Fruit fly (Drosophila melanogaster) whole organism, prepupa: ENCODE results near the gene Cyp310a1.

Experiments used
- Blimp-1 ChIP-seq: fragments of 200-800 bp; sonication (Bioruptor generic); optimal IDR thresholded peaks from 3 replicates; lab custom pipeline; 2017; ENCODE audit warnings: missing biosample characterization, missing genetic modification characterization, mild to moderate bottlenecking, moderate library complexity, missing genetic modification reagents
- CG10669 ChIP-seq: fragments of 200-800 bp; sonication (Bioruptor generic); optimal IDR thresholded peaks from 3 replicates; lab custom pipeline; 2018; ENCODE audit warnings: missing biosample characterization, mild to moderate bottlenecking, missing genetic modification characterization, moderate library complexity
- CG11762 ChIP-seq: fragments of 200-800 bp; sonication (Bioruptor generic); optimal IDR thresholded peaks from 3 replicates; lab custom pipeline; 2016; ENCODE audit warnings: missing biosample characterization, missing genetic modification characterization; ENCODE audit not compliant: insufficient read depth
- CG11902 ChIP-seq: fragments of 200-800 bp; sonication (Bioruptor generic); optimal IDR thresholded peaks from 3 replicates; lab custom pipeline; 2016; ENCODE audit warnings: missing biosample characterization, missing genetic modification characterization
- CG15336 ChIP-seq: fragments of 200-800 bp; sonication (Bioruptor generic); IDR thresholded peaks from 2 replicates; pipeline ENCODE4 v1.3.6; 2022; ENCODE audit warnings: missing biosample characterization, missing genetic modification characterization
- CG1621 ChIP-seq: fragments of 200-800 bp; sonication (Bioruptor generic); optimal IDR thresholded peaks from 3 replicates; lab custom pipeline; 2018; ENCODE audit warnings: missing biosample characterization, mild to moderate bottlenecking, missing genetic modification characterization
- CG16779 ChIP-seq: fragments of 200-800 bp; sonication (Bioruptor generic); optimal IDR thresholded peaks from 3 replicates; lab custom pipeline; 2017; ENCODE audit warnings: missing biosample characterization, mild to moderate bottlenecking, missing genetic modification characterization
- CG31627 ChIP-seq: fragments of 200-800 bp; sonication (Bioruptor generic); optimal IDR thresholded peaks from 3 replicates; lab custom pipeline; 2016; ENCODE audit warnings: missing biosample characterization, missing genetic modification characterization
- CG34406 ChIP-seq: fragments of 200-800 bp; sonication (Bioruptor generic); optimal IDR thresholded peaks from 3 replicates; lab custom pipeline; 2016; ENCODE audit warnings: missing biosample characterization, missing genetic modification characterization
- CG3919 ChIP-seq: fragments of 200-800 bp; sonication (Bioruptor generic); optimal IDR thresholded peaks from 3 replicates; lab custom pipeline; 2016; ENCODE audit warnings: missing biosample characterization, missing genetic modification characterization
- CG4318 ChIP-seq: fragments of 200-800 bp; sonication (Bioruptor generic); optimal IDR thresholded peaks from 3 replicates; lab custom pipeline; 2017; ENCODE audit warnings: missing biosample characterization, mild to moderate bottlenecking, missing genetic modification characterization
- CG6163 ChIP-seq: fragments of 200-800 bp; sonication (Bioruptor generic); IDR thresholded peaks from 3 replicates; pipeline ENCODE4 v1.3.6; 2022; ENCODE audit warnings: missing biosample characterization, missing genetic modification characterization
- CG6276 ChIP-seq: fragments of 200-800 bp; sonication (Bioruptor generic); optimal IDR thresholded peaks from 2 replicates; lab custom pipeline; 2017; ENCODE audit warnings: missing biosample characterization, mild to moderate bottlenecking, missing genetic modification characterization
- CG6792 ChIP-seq: fragments of 200-800 bp; sonication (Bioruptor generic); optimal IDR thresholded peaks from 3 replicates; lab custom pipeline; 2016; ENCODE audit warnings: missing biosample characterization, missing genetic modification characterization
- CG6808 ChIP-seq: fragments of 200-800 bp; sonication (Bioruptor generic); optimal IDR thresholded peaks from 3 replicates; lab custom pipeline; 2017; ENCODE audit warnings: missing biosample characterization, missing genetic modification characterization, mild to moderate bottlenecking, moderate library complexity, missing genetic modification reagents
- CG7368 ChIP-seq: fragments of 200-800 bp; sonication (Bioruptor generic); optimal IDR thresholded peaks from 3 replicates; lab custom pipeline; 2016; ENCODE audit warnings: missing biosample characterization, missing genetic modification characterization
- CG8119 ChIP-seq: fragments of 200-800 bp; sonication (Bioruptor generic); IDR thresholded peaks from 3 replicates; pipeline ENCODE4 v1.3.6; 2022; ENCODE audit warnings: missing biosample characterization, missing genetic modification characterization
- CG8319 ChIP-seq: fragments of 200-800 bp; sonication (Bioruptor generic); optimal IDR thresholded peaks from 3 replicates; lab custom pipeline; 2016; ENCODE audit warnings: missing biosample characterization, missing genetic modification characterization
- CG8632 ChIP-seq: fragments of 200-800 bp; sonication (Bioruptor generic); optimal IDR thresholded peaks from 3 replicates; lab custom pipeline; 2016; ENCODE audit warnings: missing biosample characterization, missing genetic modification characterization
- CG9139 ChIP-seq: fragments of 200-800 bp; sonication (Bioruptor generic); optimal IDR thresholded peaks from 3 replicates; lab custom pipeline; 2017; ENCODE audit warnings: missing biosample characterization, mild to moderate bottlenecking, missing genetic modification characterization
- Eip75B ChIP-seq: fragments of 200-800 bp; sonication (Bioruptor generic); optimal IDR thresholded peaks from 3 replicates; lab custom pipeline; 2016; ENCODE audit warnings: missing biosample characterization, missing genetic modification characterization
- Eip78C ChIP-seq: fragments of 200-800 bp; sonication (Bioruptor generic); peaks from one replicate; lab custom pipeline; 2016; ENCODE audit warnings: missing biosample characterization, missing genetic modification characterization
- Eip93F ChIP-seq: fragments of 200-800 bp; sonication (Bioruptor generic); optimal IDR thresholded peaks from 2 replicates; lab custom pipeline; 2016; ENCODE audit warnings: missing biosample characterization, mild to moderate bottlenecking, missing genetic modification characterization
- Ets21C ChIP-seq: fragments of 200-800 bp; sonication (Bioruptor generic); optimal IDR thresholded peaks from 3 replicates; lab custom pipeline; 2016; ENCODE audit warnings: missing biosample characterization, missing genetic modification characterization
- Ets96B ChIP-seq: fragments of 200-800 bp; optimal IDR thresholded peaks from 2 replicates; lab custom pipeline; 2019; ENCODE audit warnings: missing biosample characterization, mild to moderate bottlenecking, missing genetic modification characterization, moderate library complexity
- Gug ChIP-seq: fragments of 200-800 bp; sonication (Bioruptor generic); IDR thresholded peaks from 2 replicates; pipeline ENCODE4 v1.3.6; 2022; ENCODE audit warnings: missing biosample characterization, missing genetic modification characterization
- Hr38 ChIP-seq: sonication (Bioruptor generic); optimal IDR thresholded peaks from 2 replicates; lab custom pipeline; 2016; ENCODE audit warnings: missing biosample characterization, missing genetic modification characterization
- Hr39 ChIP-seq: fragments of 200-800 bp; sonication (Bioruptor generic); optimal IDR thresholded peaks from 2 replicates; lab custom pipeline; 2016; ENCODE audit warnings: missing biosample characterization, missing genetic modification characterization
- Hr4 ChIP-seq: fragments of 200-800 bp; sonication (Bioruptor generic); optimal IDR thresholded peaks from 3 replicates; lab custom pipeline; 2016; ENCODE audit warnings: missing biosample characterization, missing genetic modification characterization
- Lpt ChIP-seq: fragments of 200-800 bp; sonication (Bioruptor generic); optimal IDR thresholded peaks from 3 replicates; lab custom pipeline; 2016; ENCODE audit warnings: missing biosample characterization, missing genetic modification characterization
- OdsH ChIP-seq: fragments of 200-800 bp; sonication (Bioruptor generic); optimal IDR thresholded peaks from 3 replicates; lab custom pipeline; 2016; ENCODE audit warnings: missing biosample characterization, missing genetic modification characterization
- Smox ChIP-seq: fragments of 200-800 bp; sonication (Bioruptor generic); optimal IDR thresholded peaks from 3 replicates; lab custom pipeline; 2016; ENCODE audit warnings: missing biosample characterization, missing genetic modification characterization
- Sox15 ChIP-seq: fragments of 200-800 bp; sonication (Bioruptor generic); optimal IDR thresholded peaks from 3 replicates; lab custom pipeline; 2016; ENCODE audit warnings: missing biosample characterization, missing genetic modification characterization
- achi ChIP-seq: fragments of 200-800 bp; sonication (Bioruptor generic); optimal IDR thresholded peaks from 3 replicates; lab custom pipeline; 2016; ENCODE audit warnings: missing biosample characterization, missing genetic modification characterization
- acj6 ChIP-seq: fragments of 200-800 bp; sonication (Bioruptor generic); optimal IDR thresholded peaks from 3 replicates; lab custom pipeline; 2016; ENCODE audit warnings: missing biosample characterization, missing genetic modification characterization
- cyc ChIP-seq: fragments of 200-800 bp; sonication (Bioruptor generic); optimal IDR thresholded peaks from 3 replicates; lab custom pipeline; 2016; ENCODE audit warnings: missing biosample characterization, missing genetic modification characterization
- dsx ChIP-seq: fragments of 200-800 bp; optimal IDR thresholded peaks from 3 replicates; lab custom pipeline; 2019; ENCODE audit warnings: missing biosample characterization, mild to moderate bottlenecking, missing genetic modification characterization, moderate library complexity; ENCODE audit not compliant: poor library complexity, severe bottlenecking
- eg ChIP-seq: fragments of 200-800 bp; sonication (Bioruptor generic); IDR thresholded peaks from 3 replicates; pipeline ENCODE4 v1.3.6; 2022; ENCODE audit warnings: missing biosample characterization, missing genetic modification characterization
- fd59A ChIP-seq: fragments of 200-800 bp; sonication (Bioruptor generic); optimal IDR thresholded peaks from 2 replicates; lab custom pipeline; 2017; ENCODE audit warnings: missing biosample characterization, mild to moderate bottlenecking, missing genetic modification characterization, missing genetic modification reagents
- fd85E ChIP-seq: fragments of 200-800 bp; sonication (Bioruptor generic); optimal IDR thresholded peaks from 3 replicates; lab custom pipeline; 2016; ENCODE audit warnings: missing biosample characterization, missing genetic modification characterization
- fkh ChIP-seq: fragments of 200-800 bp; sonication (Bioruptor generic); optimal IDR thresholded peaks from 3 replicates; lab custom pipeline; 2017; ENCODE audit warnings: missing biosample characterization, mild to moderate bottlenecking, missing genetic modification characterization, moderate library complexity
- lz ChIP-seq: fragments of 200-800 bp; sonication (Bioruptor generic); optimal IDR thresholded peaks from 3 replicates; lab custom pipeline; 2016; ENCODE audit warnings: missing biosample characterization, missing genetic modification characterization
- pdm3 ChIP-seq: fragments of 200-800 bp; sonication (Bioruptor generic); optimal IDR thresholded peaks from 3 replicates; lab custom pipeline; 2016; ENCODE audit warnings: missing biosample characterization, missing genetic modification characterization
- spab ChIP-seq: fragments of 200-800 bp; sonication (Bioruptor generic); optimal IDR thresholded peaks from 2 replicates; lab custom pipeline; 2017; ENCODE audit warnings: missing biosample characterization, mild to moderate bottlenecking, missing genetic modification characterization, missing genetic modification reagents
- svp ChIP-seq: fragments of 200-800 bp; sonication (Bioruptor generic); peaks from one replicate; lab custom pipeline; 2016; ENCODE audit warnings: missing biosample characterization, missing genetic modification characterization
- vri ChIP-seq: fragments of 200-800 bp; sonication (Bioruptor generic); optimal IDR thresholded peaks from 3 replicates; lab custom pipeline; 2016; ENCODE audit warnings: missing biosample characterization, mild to moderate bottlenecking, missing genetic modification characterization

Gene Cyp310a1

DNA sequence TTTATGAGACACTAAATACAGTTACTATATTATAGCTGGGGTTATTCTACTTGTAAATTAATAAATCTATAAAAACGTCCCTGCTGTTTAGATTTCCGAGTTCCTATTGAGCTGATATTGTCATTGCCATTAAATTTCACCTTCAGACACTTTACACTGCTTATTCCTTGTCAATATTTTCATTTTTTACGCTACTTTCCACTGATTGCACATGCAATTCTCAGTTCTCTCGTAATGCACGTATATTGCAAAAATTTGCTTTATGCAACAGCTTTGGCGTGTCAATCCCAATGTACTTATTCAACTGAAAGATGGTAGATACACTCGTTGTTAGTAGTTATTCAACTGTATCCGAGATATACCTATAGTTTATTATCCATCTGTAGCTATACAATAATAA is 20.4 kb downstream of the Cyp310a1 start:
- TF ChIP-seq fd85E: no peak
- no peak for TF ChIP-seq CG16779 (tag; lab: Kevin White, UChicago)
- TF ChIP-seq Blimp-1 (GFP tag; lab: Kevin White, UChicago): no peak
- no peak for TF ChIP-seq Gug (GFP tag; lab: Robert Waterston, UW)
- no peak for TF ChIP-seq CG6792 (GFP tag; lab: Kevin White, UChicago)
- no peak for TF ChIP-seq fkh
- TF ChIP-seq CG11902: no peak
- no peak for TF ChIP-seq acj6 (GFP tag; lab: Kevin White, UChicago)
- no peak for TF ChIP-seq CG8119 (GFP tag; lab: Robert Waterston, UW)
- no peak for TF ChIP-seq vri (GFP tag; lab: Kevin White, UChicago)
- no peak for TF ChIP-seq eg (GFP tag; lab: Robert Waterston, UW)
- no peak for TF ChIP-seq Smox
- TF ChIP-seq CG11762: no peak
- no peak for TF ChIP-seq Eip75B
- TF ChIP-seq pdm3 (GFP tag; lab: Kevin White, UChicago): no peak
- TF ChIP-seq achi (GFP tag; lab: Kevin White, UChicago): no peak
- TF ChIP-seq CG4318 (GFP tag; lab: Kevin White, UChicago): no peak
- TF ChIP-seq CG6808: no peak
- TF ChIP-seq fd59A (GFP tag; lab: Kevin White, UChicago): no peak
- TF ChIP-seq spab (GFP tag; lab: Kevin White, UChicago): no peak

DNA sequence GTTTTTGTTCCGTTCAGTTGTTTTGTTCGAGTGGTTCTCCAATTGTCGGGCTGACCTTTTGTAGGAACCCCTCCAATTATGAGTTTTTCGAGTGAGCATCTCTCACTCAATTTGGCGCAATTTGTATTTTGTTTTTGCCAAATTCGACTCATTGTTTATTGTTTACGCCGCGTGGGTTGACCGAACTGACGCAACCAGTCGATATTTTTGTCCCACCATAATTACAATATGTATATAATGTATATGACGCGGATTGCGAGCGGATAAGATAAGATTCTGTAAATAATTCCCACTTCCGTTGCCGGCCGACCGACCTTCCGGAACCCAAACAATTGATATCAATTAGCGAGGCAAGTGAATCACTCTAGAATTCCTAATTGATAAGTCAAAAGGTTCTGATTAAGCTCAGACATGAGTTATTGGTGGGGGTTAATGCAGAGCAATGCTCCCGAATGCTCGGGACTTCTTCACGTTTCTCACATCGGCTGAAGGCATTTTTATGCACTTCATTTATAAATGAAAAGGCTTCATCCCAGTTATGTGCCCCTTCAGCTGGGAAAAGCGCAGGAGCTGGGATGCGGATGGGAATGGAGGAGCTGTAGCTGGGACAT is 22.1 kb downstream of the Cyp310a1 start:
- TF ChIP-seq CG9139 (GFP tag; lab: Kevin White, UChicago) (no peak), svp (GFP tag; lab: Kevin White, UChicago) (peak; percentile 85), vri (GFP tag; lab: Kevin White, UChicago) (peak; percentile 73), Eip93F (peak; percentile 49), CG6163 (GFP tag; lab: Robert Waterston, UW) (no peak), CG34406 (GFP tag; lab: Kevin White, UChicago) (no peak), cyc (GFP tag; lab: Kevin White, UChicago) (no peak)
- TF ChIP-seq, all 60 proteins: peak for 3

DNA sequence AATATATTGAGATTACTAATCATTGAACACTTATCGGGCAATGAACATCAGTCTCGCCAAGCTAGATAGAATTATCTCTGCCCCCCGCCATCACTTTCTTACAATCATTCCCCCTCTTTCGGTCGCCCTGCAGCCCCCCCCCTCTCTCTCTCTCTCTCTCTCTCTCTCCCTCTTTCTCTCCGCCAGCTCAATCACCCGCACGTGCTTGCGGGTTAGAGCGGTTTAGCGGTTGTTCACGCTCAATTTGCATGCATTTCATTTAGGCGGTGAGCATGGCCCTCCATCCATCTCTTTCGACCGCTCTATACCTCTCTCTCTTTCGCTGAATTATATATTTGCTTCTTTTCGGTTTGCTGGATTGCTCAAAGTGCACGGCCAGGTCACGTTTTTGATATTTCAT is 23.7 kb downstream of the Cyp310a1 start:
- peak; percentile 38 for TF ChIP-seq Eip78C (GFP tag; lab: Kevin White, UChicago)
- peak; percentile 84 for TF ChIP-seq svp (GFP tag; lab: Kevin White, UChicago)
- no peak for TF ChIP-seq Lpt (GFP tag; lab: Kevin White, UChicago)

DNA sequence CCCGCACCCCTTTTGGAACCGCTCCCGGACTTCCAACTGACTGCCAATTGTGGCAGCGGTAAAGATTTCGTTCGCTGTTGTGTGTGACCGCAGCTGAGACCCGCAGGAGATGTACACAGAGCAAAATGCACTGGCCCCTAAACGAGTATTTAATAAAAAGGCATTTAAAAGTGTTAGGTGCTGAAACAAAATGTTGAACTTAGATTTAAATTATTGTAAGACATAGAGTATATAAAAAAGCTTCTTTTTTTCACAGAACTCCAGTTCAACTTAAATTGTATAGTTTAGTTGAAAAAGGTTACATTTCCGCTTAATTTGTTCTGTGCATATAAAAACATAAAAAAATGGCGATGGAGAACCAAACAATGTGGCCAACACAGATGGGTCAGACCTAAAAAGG is 24.7 kb downstream of the Cyp310a1 start:
- TF ChIP-seq Ets21C: peak; percentile 15
- TF ChIP-seq fd85E: no peak
- TF ChIP-seq acj6 (GFP tag; lab: Kevin White, UChicago): peak; percentile 75
- peak; percentile 62 for TF ChIP-seq CG3919 (GFP tag; lab: Kevin White, UChicago)
- peak; percentile 87 for TF ChIP-seq CG15336 (GFP tag; lab: Robert Waterston, UW)
- no peak for TF ChIP-seq CG9139 (GFP tag; lab: Kevin White, UChicago)
- TF ChIP-seq Hr4 (GFP tag; lab: Kevin White, UChicago): peak; percentile 76
- TF ChIP-seq Ets96B: peak; percentile 59
- TF ChIP-seq CG31627: peak; percentile 64
- TF ChIP-seq Lpt (GFP tag; lab: Kevin White, UChicago): peak; percentile 74
- peak; percentile 64 for TF ChIP-seq lz (GFP tag; lab: Kevin White, UChicago)
- peak; percentile 59 for TF ChIP-seq achi (GFP tag; lab: Kevin White, UChicago)
- no peak for TF ChIP-seq Hr38 (GFP tag; lab: Kevin White, UChicago)
- peak; percentile 47 for TF ChIP-seq OdsH
- peak; percentile 22 for TF ChIP-seq CG8632 (GFP tag; lab: Kevin White, UChicago)
- peak; percentile 40 for TF ChIP-seq CG8319 (GFP tag; lab: Kevin White, UChicago)
- peak; percentile 10 for TF ChIP-seq dsx (GFP tag; lab: Kevin White, UChicago)
- TF ChIP-seq Hr39 (GFP tag; lab: Kevin White, UChicago): peak; percentile 58
- peak; percentile 87 for TF ChIP-seq Eip78C (GFP tag; lab: Kevin White, UChicago)
- no peak for TF ChIP-seq Sox15
- TF ChIP-seq Gug (GFP tag; lab: Robert Waterston, UW): peak; percentile 67
- TF ChIP-seq CG4318 (GFP tag; lab: Kevin White, UChicago): peak; percentile 36
- peak; percentile 36 for TF ChIP-seq CG7368 (GFP tag; lab: Kevin White, UChicago)
- peak; percentile 46 for TF ChIP-seq CG10669 (GFP tag; lab: Kevin White, UChicago)
- peak; percentile 10 for TF ChIP-seq CG1621
- TF ChIP-seq vri (GFP tag; lab: Kevin White, UChicago): peak; percentile 66
- TF ChIP-seq CG6276 (GFP tag; lab: Kevin White, UChicago): peak; percentile 73
- TF ChIP-seq CG8119 (GFP tag; lab: Robert Waterston, UW): peak; percentile 89
